Fruit fly (Drosophila melanogaster) whole organism, embryonic: ENCODE results near the gene srp.

ENCODE experiments used
- BEAF-32 ChIP-seq: fragments of 200-800 bp; sonication (Bioruptor generic); optimal IDR thresholded peaks from 3 replicates; lab custom pipeline; 2017; ENCODE audit warnings: missing biosample characterization, missing genetic modification characterization, mild to moderate bottlenecking, moderate library complexity, missing genetic modification reagents
- CG11093 ChIP-seq: fragments of 200-800 bp; sonication (Bioruptor generic); IDR thresholded peaks from 3 replicates; pipeline ENCODE4 v1.3.6; 2022; ENCODE audit warnings: missing biosample characterization, missing genetic modification characterization
- CG11504 ChIP-seq: fragments of 200-800 bp; sonication (Bioruptor generic); optimal IDR thresholded peaks from 3 replicates; lab custom pipeline; 2019; ENCODE audit warnings: missing biosample characterization, mild to moderate bottlenecking, missing genetic modification characterization, moderate library complexity
- CG1233 ChIP-seq: fragments of 200-800 bp; sonication (Bioruptor generic); optimal IDR thresholded peaks from 4 replicates; lab custom pipeline; 2018; ENCODE audit warnings: missing biosample characterization, mild to moderate bottlenecking, missing genetic modification characterization
- CG12391 ChIP-seq: fragments of 200-800 bp; sonication (Bioruptor generic); optimal IDR thresholded peaks from 3 replicates; lab custom pipeline; 2018; ENCODE audit warnings: missing biosample characterization, mild to moderate bottlenecking, missing genetic modification characterization, moderate library complexity
- CG12659 ChIP-seq: fragments of 200-800 bp; sonication (Bioruptor generic); optimal IDR thresholded peaks from 3 replicates; lab custom pipeline; 2017; ENCODE audit warnings: mild to moderate bottlenecking, missing biosample characterization, missing genetic modification reagents, missing genetic modification characterization
- CG14441 ChIP-seq: fragments of 200-800 bp; sonication (Bioruptor generic); IDR thresholded peaks from 2 replicates; pipeline ENCODE4 v1.3.6; 2022; ENCODE audit warnings: missing biosample characterization, missing genetic modification characterization
- CG1602 ChIP-seq: fragments of 200-800 bp; sonication (Bioruptor generic); optimal IDR thresholded peaks from 3 replicates; lab custom pipeline; 2016; ENCODE audit warnings: missing biosample characterization, missing genetic modification characterization
- CG17359 ChIP-seq: fragments of 200-800 bp; sonication (Bioruptor generic); optimal IDR thresholded peaks from 3 replicates; lab custom pipeline; 2018; ENCODE audit warnings: missing biosample characterization, mild to moderate bottlenecking, missing genetic modification characterization, moderate library complexity
- CG18476 ChIP-seq: fragments of 200-800 bp; sonication (Bioruptor generic); optimal IDR thresholded peaks from 2 replicates; lab custom pipeline; 2016; ENCODE audit warnings: missing biosample characterization, mild to moderate bottlenecking, missing genetic modification characterization
- CG30431 ChIP-seq: fragments of 200-800 bp; sonication (Bioruptor generic); optimal IDR thresholded peaks from 2 replicates; lab custom pipeline; 2017; ENCODE audit warnings: missing biosample characterization, missing genetic modification characterization
- CG4404 ChIP-seq: fragments of 200-800 bp; sonication (Bioruptor generic); IDR thresholded peaks from 2 replicates; pipeline ENCODE4 v1.3.6; 2022; ENCODE audit warnings: missing biosample characterization, missing genetic modification characterization
- CG4707 ChIP-seq: fragments of 200-800 bp; sonication (Bioruptor generic); optimal IDR thresholded peaks from 2 replicates; lab custom pipeline; 2018; ENCODE audit warnings: missing biosample characterization, mild to moderate bottlenecking, missing genetic modification characterization, moderate library complexity
- CG7839 ChIP-seq: fragments of 200-800 bp; sonication (Bioruptor generic); optimal IDR thresholded peaks from 3 replicates; lab custom pipeline; 2018; ENCODE audit warnings: missing biosample characterization, mild to moderate bottlenecking, missing genetic modification characterization, moderate library complexity
- CG8478 ChIP-seq: fragments of >200 bp; optimal IDR thresholded peaks from 2 replicates; lab custom pipeline; 2018
- CG9215 ChIP-seq: fragments of 200-800 bp; sonication (Bioruptor generic); IDR thresholded peaks from 2 replicates; pipeline ENCODE4 v1.3.6; 2022; ENCODE audit warnings: missing biosample characterization, missing genetic modification characterization
- CG9797 ChIP-seq: fragments of 200-800 bp; sonication (Bioruptor generic); optimal IDR thresholded peaks from 3 replicates; lab custom pipeline; 2018; ENCODE audit warnings: missing biosample characterization, mild to moderate bottlenecking, missing genetic modification characterization
- CG9817 ChIP-seq: fragments of 200-800 bp; sonication (Bioruptor generic); optimal IDR thresholded peaks from 2 replicates; lab custom pipeline; 2018; ENCODE audit warnings: missing biosample characterization, mild to moderate bottlenecking, missing genetic modification characterization, moderate library complexity
- Dek ChIP-seq: fragments of 200-800 bp; sonication (Bioruptor generic); optimal IDR thresholded peaks from 3 replicates; lab custom pipeline; 2019; ENCODE audit warnings: missing biosample characterization, mild to moderate bottlenecking, missing genetic modification characterization, moderate library complexity
- Doc3 ChIP-seq: fragments of 200-800 bp; sonication (Bioruptor generic); IDR thresholded peaks from 3 replicates; pipeline ENCODE4 v1.3.6; 2022; ENCODE audit warnings: missing biosample characterization, missing genetic modification characterization; ENCODE audit not compliant: partially characterized antibody
- ERR ChIP-seq: fragments of 200-800 bp; sonication (Bioruptor generic); optimal IDR thresholded peaks from 2 replicates; lab custom pipeline; 2016; ENCODE audit warnings: missing biosample characterization, missing genetic modification characterization
- Eip74EF ChIP-seq, 2 experiments: fragments of 200-800 bp in 1 of 2; fragments of >200 bp in 1 of 2; sonication (Bioruptor generic) in 1 of 2; optimal IDR thresholded peaks; 2 replicates each; lab custom pipeline; 2017 to 2019; ENCODE audit warnings: missing biosample characterization in 2 of 2, missing genetic modification characterization in 2 of 2, mild to moderate bottlenecking in 1 of 2, moderate library complexity in 1 of 2
- Ets97D ChIP-seq: fragments of 200-800 bp; sonication (Bioruptor generic); optimal IDR thresholded peaks from 3 replicates; lab custom pipeline; 2016; ENCODE audit warnings: missing biosample characterization, missing genetic modification characterization
- Fer1 ChIP-seq: fragments of 200-800 bp; sonication (Bioruptor generic); optimal IDR thresholded peaks from 2 replicates; lab custom pipeline; 2017; ENCODE audit warnings: missing biosample characterization, mild to moderate bottlenecking, missing genetic modification characterization
- GATAe ChIP-seq: fragments of 200-800 bp; sonication (Bioruptor generic); conservative IDR thresholded peaks from 2 replicates; pipeline ENCODE4 v1.3.6; 2022; ENCODE audit warnings: missing biosample characterization, missing genetic modification characterization
- Gug ChIP-seq: fragments of 200-800 bp; sonication (Bioruptor generic); IDR thresholded peaks from 4 replicates; pipeline ENCODE4 v1.3.6; 2022; ENCODE audit warnings: missing biosample characterization, missing genetic modification characterization
- Mad ChIP-seq: fragments of 200-800 bp; sonication (Bioruptor generic); optimal IDR thresholded peaks from 2 replicates; lab custom pipeline; 2016; ENCODE audit warnings: missing biosample characterization, missing genetic modification characterization
- Neu2 ChIP-seq: fragments of 200-800 bp; sonication (Bioruptor generic); optimal IDR thresholded peaks from 3 replicates; lab custom pipeline; 2016; ENCODE audit warnings: missing biosample characterization, missing genetic modification characterization, borderline replicate concordance
- Nf-YB ChIP-seq: fragments of 200-800 bp; sonication (Bioruptor generic); optimal IDR thresholded peaks from 3 replicates; lab custom pipeline; 2019; ENCODE audit warnings: missing biosample characterization, mild to moderate bottlenecking, missing genetic modification characterization, moderate library complexity
- Six4 ChIP-seq: fragments of 200-800 bp; sonication (Bioruptor generic); optimal IDR thresholded peaks from 2 replicates; lab custom pipeline; 2016; ENCODE audit warnings: missing biosample characterization, missing genetic modification characterization
- abd-A ChIP-seq: fragments of 200-800 bp; sonication (Bioruptor generic); optimal IDR thresholded peaks from 3 replicates; lab custom pipeline; 2019; ENCODE audit warnings: missing biosample characterization, mild to moderate bottlenecking, missing genetic modification characterization, moderate library complexity
- ato ChIP-seq: fragments of 200-800 bp; sonication (Bioruptor generic); IDR thresholded peaks from 2 replicates; pipeline ENCODE4 v1.3.6; 2022; ENCODE audit warnings: missing biosample characterization, missing genetic modification characterization; ENCODE audit not compliant: partially characterized antibody
- dan ChIP-seq: fragments of 200-800 bp; sonication (Bioruptor generic); IDR thresholded peaks from 2 replicates; pipeline ENCODE4 v1.3.6; 2022; ENCODE audit warnings: missing biosample characterization, missing genetic modification characterization
- esg ChIP-seq: fragments of 200-800 bp; sonication (Bioruptor generic); conservative IDR thresholded peaks from 2 replicates; pipeline ENCODE4 v1.3.6; 2022; ENCODE audit warnings: missing biosample characterization, missing genetic modification characterization
- gcm ChIP-seq: fragments of 200-800 bp; sonication (Bioruptor generic); optimal IDR thresholded peaks from 2 replicates; lab custom pipeline; 2019; ENCODE audit warnings: missing biosample characterization, mild to moderate bottlenecking, missing genetic modification characterization, moderate library complexity
- gfzf ChIP-seq: fragments of 200-800 bp; sonication (Bioruptor generic); optimal IDR thresholded peaks from 2 replicates; lab custom pipeline; 2016; ENCODE audit warnings: missing biosample characterization, mild to moderate bottlenecking, missing genetic modification characterization, moderate library complexity
- jing ChIP-seq: fragments of 200-800 bp; sonication (Bioruptor generic); optimal IDR thresholded peaks from 2 replicates; lab custom pipeline; 2018; ENCODE audit warnings: missing biosample characterization, mild to moderate bottlenecking, missing genetic modification characterization
- lilli ChIP-seq: fragments of 200-800 bp; sonication (Bioruptor generic); optimal IDR thresholded peaks from 3 replicates; lab custom pipeline; 2016; ENCODE audit warnings: missing biosample characterization, missing genetic modification characterization
- luna ChIP-seq: fragments of 200-800 bp; sonication (Bioruptor generic); optimal IDR thresholded peaks from 2 replicates; lab custom pipeline; 2016; ENCODE audit warnings: missing biosample characterization, missing genetic modification characterization
- oc ChIP-seq: fragments of 200-800 bp; sonication (Bioruptor generic); optimal IDR thresholded peaks from 2 replicates; lab custom pipeline; 2018; ENCODE audit warnings: missing biosample characterization, mild to moderate bottlenecking, missing genetic modification characterization, moderate library complexity
- odd ChIP-seq: fragments of 200-800 bp; sonication (Bioruptor generic); optimal IDR thresholded peaks from 2 replicates; lab custom pipeline; 2017; ENCODE audit warnings: missing biosample characterization, mild to moderate bottlenecking, missing genetic modification characterization
- onecut ChIP-seq: fragments of 200-800 bp; sonication (Bioruptor generic); IDR thresholded peaks from 2 replicates; pipeline ENCODE4 v1.3.6; 2022; ENCODE audit warnings: missing biosample characterization, missing genetic modification characterization
- prd ChIP-seq, 3 experiments: fragments of >200 bp in 2 of 3; fragments of 200-800 bp in 1 of 3; sonication (Bioruptor generic) in 1 of 3; optimal IDR thresholded peaks in 2 of 3; IDR thresholded peaks in 1 of 3; 2 replicates in 2 of 3; 3 replicates in 1 of 3; pipeline versions ENCODE4 v1.3.6 to Lab custom; 2017 to 2022; ENCODE audit warnings: missing biosample characterization in 1 of 3, missing genetic modification characterization in 1 of 3
- pzg ChIP-seq: fragments of 200-800 bp; sonication (Bioruptor generic); optimal IDR thresholded peaks from 3 replicates; lab custom pipeline; 2018; ENCODE audit warnings: missing biosample characterization, mild to moderate bottlenecking, missing genetic modification characterization, moderate library complexity
- salm ChIP-seq: fragments of 200-800 bp; sonication (Bioruptor generic); optimal IDR thresholded peaks from 2 replicates; lab custom pipeline; 2018; ENCODE audit warnings: missing biosample characterization, mild to moderate bottlenecking, missing genetic modification characterization
- trh ChIP-seq: fragments of 200-800 bp; sonication (Bioruptor generic); optimal IDR thresholded peaks from 2 replicates; lab custom pipeline; 2016; ENCODE audit warnings: missing biosample characterization, missing genetic modification characterization
- tx ChIP-seq: fragments of 200-800 bp; sonication (Bioruptor generic); optimal IDR thresholded peaks from 2 replicates; lab custom pipeline; 2016; ENCODE audit warnings: missing biosample characterization, missing genetic modification characterization
- vnd ChIP-seq: fragments of 200-800 bp; sonication (Bioruptor generic); IDR thresholded peaks from 3 replicates; pipeline ENCODE4 v1.3.6; 2022; ENCODE audit warnings: missing biosample characterization, missing genetic modification characterization; ENCODE audit not compliant: partially characterized antibody
- zfh2 ChIP-seq: fragments of 200-800 bp; sonication (Bioruptor generic); optimal IDR thresholded peaks from 2 replicates; lab custom pipeline; 2016; ENCODE audit warnings: missing biosample characterization, missing genetic modification characterization

srp gene

DNA sequence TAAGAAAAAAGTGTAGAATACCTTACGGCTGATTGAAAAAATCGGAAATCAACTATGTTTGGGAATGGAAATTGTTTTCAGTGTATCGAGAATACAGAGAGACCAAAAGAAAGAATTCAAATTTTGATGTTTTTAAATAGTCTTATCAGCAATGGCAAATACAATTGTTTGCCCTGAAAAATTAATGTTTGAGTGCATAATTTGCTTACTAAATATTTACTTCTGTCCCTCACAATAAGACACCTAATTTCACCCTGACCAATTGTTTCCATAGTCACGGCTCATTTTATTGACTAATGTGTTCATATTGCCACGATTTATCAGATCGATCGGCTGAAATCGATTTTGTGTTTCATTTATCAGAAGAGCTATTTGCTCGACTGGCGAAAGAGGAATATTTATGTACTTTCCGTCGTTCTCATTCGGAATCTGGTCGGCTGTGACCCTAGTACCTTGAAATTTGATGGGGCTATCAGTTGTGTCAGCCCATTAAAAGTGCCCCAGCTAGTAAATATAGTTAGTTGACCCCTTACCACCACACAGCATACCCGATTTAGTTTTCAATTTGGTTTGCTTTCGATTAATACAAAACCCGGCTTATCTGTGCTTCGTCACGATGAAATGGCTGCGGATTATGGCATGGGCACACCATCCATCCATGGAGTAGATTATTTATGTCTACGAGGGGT lies 2.3 kb upstream of the srp start (continued):
- TF ChIP-seq CG7839 (tag; lab: Kevin White, UChicago), result peak; percentile 1
- TF ChIP-seq CG9215 (GFP tag; lab: Robert Waterston, UW), result no peak
- no peak for TF ChIP-seq zfh2 (GFP tag; lab: Kevin White, UChicago)
- no peak for TF ChIP-seq Six4 (GFP tag; lab: Kevin White, UChicago)
- peak; percentile 52 for TF ChIP-seq CG12391
- peak; percentile 64 for TF ChIP-seq salm (tag; lab: Kevin White, UChicago)
- TF ChIP-seq onecut (GFP tag; lab: Robert Waterston, UW), result no peak; the same call in 1 of the 2 replicates
- TF ChIP-seq GATAe, result no peak
- TF ChIP-seq trh, result no peak
- no peak for TF ChIP-seq BEAF-32 (GFP tag; lab: Kevin White, UChicago)
- TF ChIP-seq CG17359, result peak; percentile 67
- TF ChIP-seq Ets97D (GFP tag; lab: Kevin White, UChicago), result no peak
- no peak for TF ChIP-seq pzg (GFP tag; lab: Kevin White, UChicago)
- TF ChIP-seq CG12659 (GFP tag; lab: Kevin White, UChicago), result no peak
- TF ChIP-seq Eip74EF (GFP tag; optimal IDR thresholded peaks at IDR 0.05; lab: Kevin White, UChicago), result peak in 1 of 2 experiments; percentile 32
- TF ChIP-seq Gug, result no peak
- no peak for TF ChIP-seq prd (optimal IDR thresholded peaks at IDR 0.05; lab: Kevin White, UChicago)
- no peak for TF ChIP-seq prd (GFP tag; IDR thresholded peaks at IDR 0.05; lab: Robert Waterston, UW)
- TF ChIP-seq Dek (tag; lab: Kevin White, UChicago), result no peak
- TF ChIP-seq Neu2, result no peak
- no peak for TF ChIP-seq esg
- TF ChIP-seq tx (GFP tag; lab: Kevin White, UChicago), result no peak
- TF ChIP-seq luna, result no peak
- no peak for TF ChIP-seq CG8478 (lab: Kevin White, UChicago)
- TF ChIP-seq CG11093, result no peak
- no peak for TF ChIP-seq gfzf (GFP tag; lab: Kevin White, UChicago)
- no peak for TF ChIP-seq ERR (GFP tag; lab: Kevin White, UChicago)
- no peak for TF ChIP-seq CG18476 (GFP tag; lab: Kevin White, UChicago)
- TF ChIP-seq CG1233 (GFP tag; lab: Kevin White, UChicago), result peak; percentile 31
- no peak for TF ChIP-seq CG9817 (tag; lab: Kevin White, UChicago)
- TF ChIP-seq oc, result peak; percentile 21
- no peak for TF ChIP-seq Mad (GFP tag; lab: Kevin White, UChicago)
- TF ChIP-seq Fer1 (GFP tag; lab: Kevin White, UChicago), result peak; percentile 10
- no peak for TF ChIP-seq CG4404 (GFP tag; lab: Robert Waterston, UW)
- peak; percentile 62 for TF ChIP-seq CG11504 (tag; lab: Kevin White, UChicago)
- no peak for TF ChIP-seq lilli
- TF ChIP-seq Nf-YB (GFP tag; lab: Kevin White, UChicago), result peak; percentile 48
- no peak for TF ChIP-seq CG1602 (GFP tag; lab: Kevin White, UChicago)
- TF ChIP-seq CG30431 (GFP tag; lab: Kevin White, UChicago), result no peak
- TF ChIP-seq CG4707 (GFP tag; lab: Kevin White, UChicago), result peak; percentile 10
- no peak for TF ChIP-seq CG9797 (GFP tag; lab: Kevin White, UChicago)
- peak; percentile 49 for TF ChIP-seq gcm
- no peak for TF ChIP-seq dan (GFP tag; lab: Robert Waterston, UW)
- no peak for TF ChIP-seq ato (GFP tag; lab: Robert Waterston, UW)
- TF ChIP-seq abd-A, result no peak
- no peak for TF ChIP-seq Doc3 (GFP tag; lab: Robert Waterston, UW)
- no peak for TF ChIP-seq jing (GFP tag; lab: Kevin White, UChicago)
- no peak for TF ChIP-seq vnd (GFP tag; lab: Robert Waterston, UW)
- TF ChIP-seq CG14441 (GFP tag; lab: Robert Waterston, UW), result no peak
- peak; percentile 9 for TF ChIP-seq odd
